Worm (Caenorhabditis elegans) whole organism, late embryonic: ENCODE data around the gene C26E1.1.

ENCODE experiments used
- C08G9.2 ChIP-seq: sonication (generic microtip); optimal IDR thresholded peaks from 2 replicates; lab custom pipeline; 2016; ENCODE audit warnings: mild to moderate bottlenecking, missing genetic modification characterization, moderate library complexity, missing compliant biosample characterization
- C38D4.7 ChIP-seq: fragments of 200-800 bp; sonication (Bioruptor generic); optimal IDR thresholded peaks from 2 replicates; lab custom pipeline; 2018; ENCODE audit warnings: mild to moderate bottlenecking, missing genetic modification characterization, moderate library complexity, missing compliant biosample characterization
- F13H6.1 ChIP-seq: sonication (generic microtip); optimal IDR thresholded peaks from 2 replicates; lab custom pipeline; 2016; ENCODE audit warnings: missing genetic modification characterization, missing compliant biosample characterization
- K02D7.2 ChIP-seq: sonication (generic microtip); optimal IDR thresholded peaks from 2 replicates; lab custom pipeline; 2017; ENCODE audit warnings: mild to moderate bottlenecking, missing genetic modification characterization, missing compliant biosample characterization
- K09A11.1 ChIP-seq: sonication (generic microtip); optimal IDR thresholded peaks from 2 replicates; lab custom pipeline; 2017; ENCODE audit warnings: antibody characterized with exemption, mild to moderate bottlenecking, missing genetic modification characterization, missing compliant biosample characterization; ENCODE audit not compliant: insufficient read depth
- T23F11.4 ChIP-seq: fragments of 200-800 bp; sonication (Bioruptor generic); optimal IDR thresholded peaks from 2 replicates; lab custom pipeline; 2018; ENCODE audit warnings: mild to moderate bottlenecking, missing genetic modification characterization, missing compliant biosample characterization
- ama-1 ChIP-seq: fragments of 150-350 bp; optimal IDR thresholded peaks from 2 replicates; lab custom pipeline; 2014
- ceh-18 ChIP-seq: sonication (generic microtip); optimal IDR thresholded peaks from 2 replicates; lab custom pipeline; 2016; ENCODE audit warnings: missing genetic modification characterization, missing compliant biosample characterization
- ceh-2 ChIP-seq: sonication (generic microtip); optimal IDR thresholded peaks from 2 replicates; lab custom pipeline; 2016; ENCODE audit warnings: missing genotype, missing genetic modification characterization, missing compliant biosample characterization
- ceh-22 ChIP-seq: sonication (generic microtip); optimal IDR thresholded peaks from 2 replicates; lab custom pipeline; 2017; ENCODE audit warnings: missing biosample characterization, missing genetic modification characterization
- ceh-24 ChIP-seq: sonication (generic microtip); optimal IDR thresholded peaks from 2 replicates; lab custom pipeline; 2016; ENCODE audit warnings: mild to moderate bottlenecking, missing genetic modification characterization, missing compliant biosample characterization
- ceh-30 ChIP-seq: fragments of 150-350 bp; optimal IDR thresholded peaks from 2 replicates; lab custom pipeline; 2014; ENCODE audit warnings: missing biosample characterization, missing genetic modification characterization
- ceh-31 ChIP-seq: sonication (generic microtip); optimal IDR thresholded peaks from 2 replicates; lab custom pipeline; 2016; ENCODE audit warnings: missing genetic modification characterization, missing compliant biosample characterization
- ceh-34 ChIP-seq: sonication (generic microtip); optimal IDR thresholded peaks from 2 replicates; lab custom pipeline; 2016; ENCODE audit warnings: mild to moderate bottlenecking, missing genetic modification characterization, missing compliant biosample characterization
- ceh-9 ChIP-seq: sonication (generic microtip); optimal IDR thresholded peaks from 2 replicates; lab custom pipeline; 2016; ENCODE audit warnings: mild to moderate bottlenecking, missing genetic modification characterization, inconsistent platforms, missing compliant biosample characterization
- che-1 ChIP-seq: sonication (generic microtip); optimal IDR thresholded peaks from 2 replicates; lab custom pipeline; 2016; ENCODE audit warnings: mild to moderate bottlenecking, missing genetic modification characterization, missing compliant biosample characterization
- dmd-4 ChIP-seq: sonication (generic microtip); optimal IDR thresholded peaks from 2 replicates; lab custom pipeline; 2016; ENCODE audit warnings: borderline replicate concordance, missing genetic modification characterization, missing compliant biosample characterization
- elt-2 ChIP-seq: sonication (generic microtip); optimal IDR thresholded peaks from 2 replicates; lab custom pipeline; 2016; ENCODE audit warnings: missing genetic modification reagents, missing genetic modification characterization, missing compliant biosample characterization
- elt-4 ChIP-seq: sonication (generic microtip); optimal IDR thresholded peaks from 2 replicates; lab custom pipeline; 2016; ENCODE audit warnings: missing genetic modification characterization, missing compliant biosample characterization
- ets-4 ChIP-seq: sonication (generic microtip); optimal IDR thresholded peaks from 2 replicates; lab custom pipeline; 2016; ENCODE audit warnings: missing genetic modification characterization, missing compliant biosample characterization
- eyg-1 ChIP-seq: sonication (generic microtip); optimal IDR thresholded peaks from 2 replicates; lab custom pipeline; 2016; ENCODE audit warnings: missing genotype, missing genetic modification characterization, missing compliant biosample characterization
- fax-1 ChIP-seq: sonication (generic microtip); optimal IDR thresholded peaks from 2 replicates; lab custom pipeline; 2016; ENCODE audit warnings: missing genotype, missing genetic modification characterization, missing compliant biosample characterization
- fkh-10 ChIP-seq: fragments of 150-350 bp; optimal IDR thresholded peaks from 2 replicates; lab custom pipeline; 2014; ENCODE audit warnings: missing biosample characterization, missing genetic modification reagents, missing genetic modification characterization
- gmeb-2 ChIP-seq: sonication (generic microtip); optimal IDR thresholded peaks from 2 replicates; lab custom pipeline; 2016; ENCODE audit warnings: missing genetic modification characterization, inconsistent platforms, missing compliant biosample characterization
- hlh-15 ChIP-seq: sonication (generic microtip); optimal IDR thresholded peaks from 2 replicates; lab custom pipeline; 2016; ENCODE audit warnings: missing genetic modification characterization, missing compliant biosample characterization
- hlh-6 ChIP-seq: sonication (generic microtip); optimal IDR thresholded peaks from 2 replicates; lab custom pipeline; 2016; ENCODE audit warnings: missing genotype, missing genetic modification characterization, missing compliant biosample characterization
- hlh-8 ChIP-seq: sonication (generic microtip); optimal IDR thresholded peaks from 2 replicates; lab custom pipeline; 2016; ENCODE audit warnings: missing genotype, missing genetic modification characterization, missing compliant biosample characterization
- lim-6 ChIP-seq: sonication (generic microtip); optimal IDR thresholded peaks from 2 replicates; lab custom pipeline; 2016; ENCODE audit warnings: missing genetic modification characterization, missing compliant biosample characterization
- mec-3 ChIP-seq: sonication (generic microtip); optimal IDR thresholded peaks from 2 replicates; lab custom pipeline; 2016; ENCODE audit warnings: borderline replicate concordance, missing genetic modification characterization, missing compliant biosample characterization
- nfya-1 ChIP-seq: sonication (generic microtip); optimal IDR thresholded peaks from 2 replicates; lab custom pipeline; 2017; ENCODE audit warnings: missing genetic modification characterization, mild to moderate bottlenecking, missing compliant biosample characterization, antibody characterized with exemption, moderate library complexity
- nhr-11 ChIP-seq: fragments of 150-350 bp; optimal IDR thresholded peaks from 2 replicates; lab custom pipeline; 2014; ENCODE audit warnings: missing biosample characterization, missing genetic modification characterization
- odd-2 ChIP-seq: sonication (generic microtip); optimal IDR thresholded peaks from 2 replicates; lab custom pipeline; 2017; ENCODE audit warnings: antibody characterized with exemption, mild to moderate bottlenecking, missing genetic modification characterization, missing compliant biosample characterization
- pag-3 ChIP-seq: sonication (generic microtip); optimal IDR thresholded peaks from 2 replicates; lab custom pipeline; 2016; ENCODE audit warnings: missing compliant biosample characterization, missing genetic modification characterization, borderline replicate concordance
- pat-9 ChIP-seq: fragments of 200-800 bp; sonication (Bioruptor generic); optimal IDR thresholded peaks from 2 replicates; lab custom pipeline; 2018; ENCODE audit warnings: mild to moderate bottlenecking, missing genetic modification characterization, moderate library complexity, missing compliant biosample characterization
- pha-2 ChIP-seq: sonication (generic microtip); optimal IDR thresholded peaks from 2 replicates; lab custom pipeline; 2017; ENCODE audit warnings: mild to moderate bottlenecking, missing genetic modification characterization, missing compliant biosample characterization
- pha-4 ChIP-seq: fragments of 150-350 bp; optimal IDR thresholded peaks from 2 replicates; lab custom pipeline; 2018; ENCODE audit warnings: missing biosample characterization, missing genetic modification reagents, missing genetic modification characterization
- pqm-1 ChIP-seq: sonication (generic microtip); optimal IDR thresholded peaks from 2 replicates; lab custom pipeline; 2016; ENCODE audit warnings: missing genetic modification characterization, missing compliant biosample characterization
- pros-1 ChIP-seq: fragments of 150-350 bp; optimal IDR thresholded peaks from 2 replicates; lab custom pipeline; 2014; ENCODE audit warnings: missing biosample characterization, missing genetic modification reagents, missing genetic modification characterization
- rnt-1 ChIP-seq: sonication (generic microtip); optimal IDR thresholded peaks from 2 replicates; lab custom pipeline; 2016; ENCODE audit warnings: missing genetic modification characterization, missing compliant biosample characterization
- sox-4 ChIP-seq: sonication (generic microtip); optimal IDR thresholded peaks from 2 replicates; lab custom pipeline; 2017; ENCODE audit warnings: mild to moderate bottlenecking, missing genetic modification characterization, inconsistent platforms, missing compliant biosample characterization
- tbx-7 ChIP-seq: sonication (generic microtip); optimal IDR thresholded peaks from 2 replicates; lab custom pipeline; 2016; ENCODE audit warnings: missing genotype, missing genetic modification characterization, missing compliant biosample characterization
- ttx-3 ChIP-seq: sonication (generic microtip); optimal IDR thresholded peaks from 2 replicates; lab custom pipeline; 2016; ENCODE audit warnings: missing genetic modification reagents, missing genetic modification characterization, missing compliant biosample characterization
- unc-3 ChIP-seq, 2 experiments: fragments of 200-800 bp in 1 of 2; sonication (Bioruptor generic) in 1 of 2; sonication (generic microtip) in 1 of 2; conservative IDR thresholded peaks in 1 of 2; optimal IDR thresholded peaks in 1 of 2; 2 replicates each; pipeline versions ENCODE4 v1.3.6 to Lab custom; 2016 to 2022; ENCODE audit warnings: missing compliant biosample characterization in 2 of 2, missing genetic modification characterization in 2 of 2, missing genetic modification reagents in 1 of 2
- unc-42 ChIP-seq: sonication (generic microtip); optimal IDR thresholded peaks from 2 replicates; lab custom pipeline; 2016; ENCODE audit warnings: missing genotype, missing genetic modification characterization, missing compliant biosample characterization
- unc-55 ChIP-seq: sonication (generic microtip); optimal IDR thresholded peaks from 2 replicates; lab custom pipeline; 2017; ENCODE audit warnings: missing biosample characterization, missing genetic modification reagents, missing genetic modification characterization
- unc-86 ChIP-seq: sonication (generic microtip); optimal IDR thresholded peaks from 2 replicates; lab custom pipeline; 2016; ENCODE audit warnings: missing genetic modification characterization, missing compliant biosample characterization
- ztf-16 ChIP-seq: sonication (generic microtip); optimal IDR thresholded peaks from 2 replicates; lab custom pipeline; 2017; ENCODE audit warnings: missing genetic modification characterization, missing compliant biosample characterization

Gene C26E1.1

ce11 chrV:13309806-13310205 lies 12.5 kb downstream of the C26E1.1 start:
- TF ChIP-seq mec-3 (no peak), ceh-2 (tag; lab: Kevin White, UChicago) (no peak)
- TF ChIP-seq, all 69 proteins: peak for 0

ce11 chrV:13312210-13312676 lies 14.9 kb downstream of the C26E1.1 start, which contains the start of gene nasp-2:
Gene nasp-2, minus strand, starts transcription at chrV:13312260.
- TF ChIP-seq F13H6.1 (tag; lab: Kevin White, UChicago) (no peak), ceh-31 (tag; lab: Kevin White, UChicago) (no peak), hlh-6 (tag; lab: Kevin White, UChicago) (no peak)

- TF ChIP-seq rnt-1 (tag; lab: Kevin White, UChicago) = peak; percentile 53
- TF ChIP-seq lim-6 (tag; lab: Kevin White, UChicago) = peak; percentile 17
- TF ChIP-seq dmd-4 (tag; lab: Kevin White, UChicago) = no peak
- TF ChIP-seq pros-1 = no peak
- TF ChIP-seq fkh-10 (GFP tag; lab: Kevin White, UChicago) = no peak
- no peak for TF ChIP-seq F13H6.1 (tag; lab: Kevin White, UChicago)
- TF ChIP-seq pha-4 (tag; lab: Kevin White, UChicago) = no peak
- no peak for TF ChIP-seq hlh-6 (tag; lab: Kevin White, UChicago)
- no peak for TF ChIP-seq pqm-1 (tag; lab: Kevin White, UChicago)
- TF ChIP-seq pat-9 (tag; lab: Kevin White, UChicago) = no peak
- no peak for TF ChIP-seq odd-2 (tag; lab: Kevin White, UChicago)
- no peak for TF ChIP-seq ceh-30 (tag; lab: Kevin White, UChicago)
- no peak for TF ChIP-seq nhr-11 (tag; lab: Kevin White, UChicago)
- peak; percentile 85 for TF ChIP-seq ets-4 (tag; lab: Kevin White, UChicago)
- no peak for TF ChIP-seq K09A11.1 (tag; lab: Kevin White, UChicago)
- no peak for TF ChIP-seq ceh-22 (tag; lab: Kevin White, UChicago)
- TF ChIP-seq ztf-16 (tag; lab: Kevin White, UChicago) = no peak
- TF ChIP-seq fax-1 (tag; lab: Kevin White, UChicago) = peak; percentile 12
- TF ChIP-seq unc-42 (tag; lab: Kevin White, UChicago) = peak; percentile 72
- TF ChIP-seq unc-86 (tag; lab: Kevin White, UChicago) = no peak
- no peak for TF ChIP-seq che-1 (tag; lab: Kevin White, UChicago)
- TF ChIP-seq ttx-3 (tag; lab: Kevin White, UChicago) = no peak
- TF ChIP-seq nfya-1 (tag; lab: Kevin White, UChicago) = peak; percentile 38
- no peak for TF ChIP-seq ceh-18
- TF ChIP-seq C38D4.7 (GFP tag; lab: Kevin White, UChicago) = no peak
- TF ChIP-seq T23F11.4 (GFP tag; lab: Kevin White, UChicago) = no peak
- peak; percentile 65 for TF ChIP-seq tbx-7
- no peak for TF ChIP-seq K02D7.2 (tag; lab: Kevin White, UChicago)
- TF ChIP-seq sox-4 (tag; lab: Kevin White, UChicago) = no peak
- no peak for TF ChIP-seq ceh-9 (tag; lab: Kevin White, UChicago)
- no peak for TF ChIP-seq unc-3 (GFP tag; conservative IDR thresholded peaks at IDR 0.05; lab: Robert Waterston, UW)
- TF ChIP-seq unc-3 (tag; optimal IDR thresholded peaks at IDR 0.05; lab: Kevin White, UChicago) = no peak
- TF ChIP-seq ceh-2 (tag; lab: Kevin White, UChicago) = peak; percentile 89
- TF ChIP-seq elt-2 (tag; lab: Kevin White, UChicago) = no peak
- TF ChIP-seq pag-3 (tag; lab: Kevin White, UChicago) = no peak
- no peak for TF ChIP-seq hlh-15 (tag; lab: Kevin White, UChicago)
- peak; percentile 74 for TF ChIP-seq hlh-8
- peak; percentile 88 for TF ChIP-seq ceh-31 (tag; lab: Kevin White, UChicago)
- peak; percentile 39 for TF ChIP-seq ceh-34
- TF ChIP-seq elt-4 = no peak
- TF ChIP-seq pha-2 (tag; lab: Kevin White, UChicago) = no peak
- no peak for TF ChIP-seq ceh-24 (tag; lab: Kevin White, UChicago)
- no peak for TF ChIP-seq ama-1
- no peak for TF ChIP-seq eyg-1
- no peak for TF ChIP-seq mec-3
- TF ChIP-seq unc-55 (GFP tag; lab: Kevin White, UChicago) = peak; percentile 26
- TF ChIP-seq C08G9.2 = peak; percentile 92
- no peak for TF ChIP-seq gmeb-2 (tag; lab: Kevin White, UChicago)
Observed at ce11 chrV:13313045-13313623, 15.8 kb downstream of the C26E1.1 start, which contains the start of gene C50B6.3. Gene C50B6.3, plus strand, starts transcription at chrV:13313573.
